Fruit fly (Drosophila melanogaster) whole organism, embryonic: Measurements from ENCODE around the gene Mekk1.

Experiments used
- Abd-B ChIP-seq: fragments of 200-800 bp; sonication (Bioruptor generic); optimal IDR thresholded peaks from 2 replicates; lab custom pipeline; 2018; ENCODE audit warnings: missing biosample characterization, mild to moderate bottlenecking, missing genetic modification characterization, moderate library complexity
- Antp ChIP-seq: fragments of 200-800 bp; sonication (Bioruptor generic); optimal IDR thresholded peaks from 3 replicates; lab custom pipeline; 2016; ENCODE audit warnings: missing biosample characterization, missing genetic modification characterization
- CG17829 ChIP-seq: fragments of 200-800 bp; optimal IDR thresholded peaks from 2 replicates; lab custom pipeline; 2019; ENCODE audit warnings: missing biosample characterization, mild to moderate bottlenecking, missing genetic modification characterization, moderate library complexity

dm6 chr3R:18745961-18746468 lies 2.6 kb upstream of the Mekk1 start, which contains the start of the genes PGS1 and gwl:
- peak; percentile 81 for TF ChIP-seq Abd-B
- TF ChIP-seq Antp (GFP tag; lab: Kevin White, UChicago): peak; percentile 13
- TF ChIP-seq CG17829: peak; percentile 67
